Fruit fly (Drosophila melanogaster) whole organism, embryonic: Measurements from ENCODE around the gene djl.

Source experiments
- CG17359 ChIP-seq: fragments of 200-800 bp; sonication (Bioruptor generic); optimal IDR thresholded peaks from 3 replicates; lab custom pipeline; 2018; ENCODE audit warnings: missing biosample characterization, mild to moderate bottlenecking, missing genetic modification characterization, moderate library complexity
- CG17802 ChIP-seq: fragments of 200-800 bp; sonication (Bioruptor generic); optimal IDR thresholded peaks from 2 replicates; lab custom pipeline; 2018; ENCODE audit warnings: missing biosample characterization, mild to moderate bottlenecking, missing genetic modification characterization, moderate library complexity
- CG6765 ChIP-seq: fragments of 200-800 bp; sonication (Bioruptor generic); optimal IDR thresholded peaks from 3 replicates; lab custom pipeline; 2017; ENCODE audit warnings: missing biosample characterization, mild to moderate bottlenecking, missing genetic modification characterization
- D ChIP-seq, 2 experiments: fragments of 200-800 bp in 1 of 2; fragments of >200 bp in 1 of 2; sonication (Bioruptor generic) in 1 of 2; optimal IDR thresholded peaks; 2 replicates in 1 of 2; 3 replicates in 1 of 2; lab custom pipeline; 2017; ENCODE audit warnings: mild to moderate bottlenecking in 1 of 2, missing biosample characterization in 1 of 2, missing genetic modification characterization in 1 of 2, missing genetic modification reagents in 1 of 2
- hbn ChIP-seq: fragments of 200-800 bp; sonication (Bioruptor generic); IDR thresholded peaks from 2 replicates; pipeline ENCODE4 v1.3.6; 2022; ENCODE audit warnings: missing biosample characterization, missing genetic modification characterization; ENCODE audit not compliant: partially characterized antibody
- pan ChIP-seq, 4 experiments: fragments of >200 bp in 3 of 4; fragments of 200-800 bp in 1 of 4; sonication (Bioruptor generic) in 1 of 4; optimal IDR thresholded peaks in 3 of 4; IDR thresholded peaks in 1 of 4; 2 replicates each; pipeline versions ENCODE4 v1.3.6 to Lab custom; 2017 to 2022; ENCODE audit warnings: missing biosample characterization in 2 of 4, missing genetic modification characterization in 2 of 4, mixed read lengths in 1 of 4
- shn ChIP-seq: fragments of 200-800 bp; sonication (Bioruptor generic); optimal IDR thresholded peaks from 3 replicates; lab custom pipeline; 2016; ENCODE audit warnings: missing biosample characterization, missing genetic modification characterization
- ssp ChIP-seq: fragments of 200-800 bp; sonication (Bioruptor generic); IDR thresholded peaks from 2 replicates; pipeline ENCODE4 v1.3.6; 2022; ENCODE audit warnings: missing biosample characterization, missing genetic modification characterization

DNA sequence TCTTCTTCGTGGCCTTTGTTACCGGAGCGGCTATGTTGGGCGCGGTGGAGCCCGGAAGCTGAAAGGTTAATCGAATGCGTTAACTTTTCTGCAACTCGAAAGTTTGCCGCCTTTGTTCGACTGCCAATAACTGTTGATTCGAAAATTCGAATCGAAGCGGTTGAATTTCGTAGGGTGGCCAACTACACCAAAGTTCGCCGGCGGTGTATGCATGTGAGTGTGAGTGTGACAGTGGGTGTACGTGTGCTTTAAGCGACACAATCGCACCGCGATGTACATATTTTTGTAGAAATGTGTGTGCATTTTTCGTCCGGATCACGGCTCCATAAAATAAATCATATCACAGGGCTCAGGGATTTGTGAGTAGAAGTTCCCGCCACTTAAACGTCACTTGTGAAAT lies 24.9 kb downstream of the djl start:
- no peak for TF ChIP-seq CG17359
- no peak for TF ChIP-seq CG6765 (GFP tag; lab: Kevin White, UChicago)
- no peak for TF ChIP-seq pan (optimal IDR thresholded peaks at IDR 0.05; lab: Kevin White, UChicago)
- TF ChIP-seq pan (GFP tag; optimal IDR thresholded peaks at IDR 0.05 in 1 of 2, IDR thresholded peaks at IDR 0.05 in 1 of 2), result no peak
- no peak for TF ChIP-seq ssp (GFP tag; lab: Robert Waterston, UW)
- no peak for TF ChIP-seq D (optimal IDR thresholded peaks at IDR 0.05; lab: Kevin White, UChicago)
- no peak for TF ChIP-seq D (GFP tag; optimal IDR thresholded peaks at IDR 0.05; lab: Kevin White, UChicago)
- TF ChIP-seq shn (GFP tag; lab: Kevin White, UChicago), result no peak
- TF ChIP-seq hbn (GFP tag; lab: Robert Waterston, UW), result no peak
- TF ChIP-seq CG17802 (tag; lab: Kevin White, UChicago), result no peak
